Fruit fly (Drosophila melanogaster) whole organism, embryonic: Measurements from ENCODE around the gene gro.
A peak's percentile ranks its signal among the peaks of the same experiment; 100 is the strongest.

Source experiments
- Adf1 ChIP-seq: fragments of 200-800 bp; sonication (Bioruptor generic); IDR thresholded peaks from 2 replicates; pipeline ENCODE4 v1.3.6; 2022; ENCODE audit warnings: missing biosample characterization, missing genetic modification characterization
- Bgb ChIP-seq: fragments of 200-800 bp; sonication (Bioruptor generic); IDR thresholded peaks from 2 replicates; pipeline ENCODE4 v1.3.6; 2022; ENCODE audit warnings: missing biosample characterization, missing genetic modification characterization; ENCODE audit not compliant: partially characterized antibody
- CG10366 ChIP-seq: fragments of 200-800 bp; sonication (Bioruptor generic); IDR thresholded peaks from 2 replicates; pipeline ENCODE4 v1.3.6; 2022; ENCODE audit warnings: missing biosample characterization, missing genetic modification characterization
- CG12071 ChIP-seq: fragments of 200-800 bp; sonication (Bioruptor generic); optimal IDR thresholded peaks from 3 replicates; lab custom pipeline; 2018; ENCODE audit warnings: missing biosample characterization, mild to moderate bottlenecking, missing genetic modification characterization
- CG13287 ChIP-seq: fragments of 200-800 bp; sonication (Bioruptor generic); IDR thresholded peaks from 2 replicates; pipeline ENCODE4 v1.3.6; 2022; ENCODE audit warnings: missing biosample characterization, missing genetic modification characterization; ENCODE audit not compliant: partially characterized antibody
- CG1602 ChIP-seq: fragments of 200-800 bp; sonication (Bioruptor generic); optimal IDR thresholded peaks from 3 replicates; lab custom pipeline; 2016; ENCODE audit warnings: missing biosample characterization, missing genetic modification characterization
- CG17361 ChIP-seq: fragments of 200-800 bp; sonication (Bioruptor generic); IDR thresholded peaks from 3 replicates; pipeline ENCODE4 v1.3.6; 2022; ENCODE audit warnings: missing biosample characterization, missing genetic modification characterization
- CG17802 ChIP-seq: fragments of 200-800 bp; sonication (Bioruptor generic); optimal IDR thresholded peaks from 2 replicates; lab custom pipeline; 2018; ENCODE audit warnings: missing biosample characterization, mild to moderate bottlenecking, missing genetic modification characterization, moderate library complexity
- CG17912 ChIP-seq: fragments of 200-800 bp; sonication (Bioruptor generic); optimal IDR thresholded peaks from 2 replicates; lab custom pipeline; 2018; ENCODE audit warnings: missing biosample characterization, mild to moderate bottlenecking, missing genetic modification characterization
- CG2202 ChIP-seq: fragments of 200-800 bp; sonication (Bioruptor generic); optimal IDR thresholded peaks from 2 replicates; lab custom pipeline; 2018; ENCODE audit warnings: missing biosample characterization, mild to moderate bottlenecking, missing genetic modification characterization
- CG31365 ChIP-seq: fragments of 200-800 bp; sonication (Bioruptor generic); optimal IDR thresholded peaks from 2 replicates; lab custom pipeline; 2018; ENCODE audit warnings: missing biosample characterization, mild to moderate bottlenecking, missing genetic modification characterization
- CG31441 ChIP-seq: fragments of 200-800 bp; sonication (Bioruptor generic); IDR thresholded peaks from 2 replicates; pipeline ENCODE4 v1.3.6; 2022; ENCODE audit warnings: missing biosample characterization, missing genetic modification characterization
- CG3281 ChIP-seq: fragments of 200-800 bp; sonication (Bioruptor generic); optimal IDR thresholded peaks from 3 replicates; lab custom pipeline; 2017; ENCODE audit warnings: missing biosample characterization, mild to moderate bottlenecking, missing genetic modification characterization
- CG34376 ChIP-seq: fragments of 200-800 bp; sonication (Bioruptor generic); optimal IDR thresholded peaks from 2 replicates; lab custom pipeline; 2018; ENCODE audit warnings: missing biosample characterization, mild to moderate bottlenecking, missing genetic modification characterization
- CG4707 ChIP-seq: fragments of 200-800 bp; sonication (Bioruptor generic); optimal IDR thresholded peaks from 2 replicates; lab custom pipeline; 2018; ENCODE audit warnings: missing biosample characterization, mild to moderate bottlenecking, missing genetic modification characterization, moderate library complexity
- CG5953 ChIP-seq: fragments of 200-800 bp; sonication (Bioruptor generic); IDR thresholded peaks from 2 replicates; pipeline ENCODE4 v1.3.6; 2022; ENCODE audit warnings: missing biosample characterization, missing genetic modification characterization
- CG6175 ChIP-seq: fragments of 200-800 bp; sonication (Bioruptor generic); IDR thresholded peaks from 3 replicates; pipeline ENCODE4 v1.3.6; 2022; ENCODE audit warnings: missing biosample characterization, missing genetic modification characterization
- CG6683 ChIP-seq: fragments of 200-800 bp; sonication (Bioruptor generic); optimal IDR thresholded peaks from 2 replicates; lab custom pipeline; 2017; ENCODE audit warnings: missing biosample characterization, mild to moderate bottlenecking, missing genetic modification characterization, missing genetic modification reagents
- CG7271 ChIP-seq: fragments of 200-800 bp; sonication (Bioruptor generic); optimal IDR thresholded peaks from 2 replicates; lab custom pipeline; 2018; ENCODE audit warnings: missing biosample characterization, mild to moderate bottlenecking, missing genetic modification characterization, moderate library complexity
- Camta ChIP-seq: fragments of 200-800 bp; sonication (Bioruptor generic); optimal IDR thresholded peaks from 2 replicates; lab custom pipeline; 2016; ENCODE audit warnings: missing biosample characterization, missing genetic modification characterization
- Dll ChIP-seq: fragments of 200-800 bp; sonication (Bioruptor generic); IDR thresholded peaks from 4 replicates; pipeline ENCODE4 v1.3.6; 2022; ENCODE audit warnings: missing biosample characterization, missing genetic modification characterization; ENCODE audit not compliant: partially characterized antibody
- Doc3 ChIP-seq: fragments of 200-800 bp; sonication (Bioruptor generic); IDR thresholded peaks from 3 replicates; pipeline ENCODE4 v1.3.6; 2022; ENCODE audit warnings: missing biosample characterization, missing genetic modification characterization; ENCODE audit not compliant: partially characterized antibody
- E2f2 ChIP-seq: fragments of 200-800 bp; sonication (Bioruptor generic); IDR thresholded peaks from 2 replicates; pipeline ENCODE4 v1.3.6; 2022; ENCODE audit warnings: missing biosample characterization, missing genetic modification characterization
- GATAe ChIP-seq: fragments of 200-800 bp; sonication (Bioruptor generic); conservative IDR thresholded peaks from 2 replicates; pipeline ENCODE4 v1.3.6; 2022; ENCODE audit warnings: missing biosample characterization, missing genetic modification characterization
- HLH4C ChIP-seq: fragments of 200-800 bp; sonication (Bioruptor generic); IDR thresholded peaks from 3 replicates; pipeline ENCODE4 v1.3.6; 2022; ENCODE audit warnings: missing biosample characterization, missing genetic modification characterization; ENCODE audit not compliant: partially characterized antibody
- Hmr ChIP-seq: fragments of 200-800 bp; sonication (Bioruptor generic); optimal IDR thresholded peaks from 3 replicates; lab custom pipeline; 2017; ENCODE audit warnings: mild to moderate bottlenecking, missing biosample characterization, missing genetic modification reagents, missing genetic modification characterization
- Max ChIP-seq: fragments of 200-800 bp; sonication (Bioruptor generic); optimal IDR thresholded peaks from 2 replicates; lab custom pipeline; 2016; ENCODE audit warnings: missing biosample characterization, mild to moderate bottlenecking, missing genetic modification characterization
- NfI ChIP-seq: fragments of 200-800 bp; sonication (Bioruptor generic); optimal IDR thresholded peaks from 3 replicates; lab custom pipeline; 2018; ENCODE audit warnings: missing biosample characterization, mild to moderate bottlenecking, missing genetic modification characterization, moderate library complexity
- Oli ChIP-seq: fragments of 200-800 bp; sonication (Bioruptor generic); optimal IDR thresholded peaks from 2 replicates; lab custom pipeline; 2018; ENCODE audit warnings: missing biosample characterization, mild to moderate bottlenecking, missing genetic modification characterization, moderate library complexity
- Ssrp ChIP-seq: fragments of 200-800 bp; sonication (Bioruptor generic); optimal IDR thresholded peaks from 2 replicates; lab custom pipeline; 2018; ENCODE audit warnings: missing biosample characterization, mild to moderate bottlenecking, missing genetic modification characterization, moderate library complexity
- bsh ChIP-seq, 2 experiments: fragments of 200-800 bp; sonication (Bioruptor generic); optimal IDR thresholded peaks; 2 replicates each; lab custom pipeline; 2017 to 2018; ENCODE audit warnings: mild to moderate bottlenecking in 2 of 2, missing biosample characterization in 2 of 2, missing genetic modification characterization in 2 of 2, moderate library complexity in 1 of 2
- cato ChIP-seq: fragments of 200-800 bp; sonication (Bioruptor generic); optimal IDR thresholded peaks from 2 replicates; lab custom pipeline; 2016; ENCODE audit warnings: missing biosample characterization, missing genetic modification characterization, borderline replicate concordance
- crp ChIP-seq, 2 experiments: fragments of 200-800 bp; sonication (Bioruptor generic); optimal IDR thresholded peaks; 2 replicates in 1 of 2; 3 replicates in 1 of 2; lab custom pipeline; 2017; ENCODE audit warnings: missing biosample characterization in 2 of 2, missing genetic modification characterization in 2 of 2, mild to moderate bottlenecking in 1 of 2, moderate library complexity in 1 of 2
- dati ChIP-seq: fragments of 200-800 bp; sonication (Bioruptor generic); IDR thresholded peaks from 2 replicates; pipeline ENCODE4 v1.3.6; 2022; ENCODE audit warnings: missing biosample characterization, missing genetic modification characterization
- fru ChIP-seq: fragments of >200 bp; optimal IDR thresholded peaks from 2 replicates; lab custom pipeline; 2017
- gcm2 ChIP-seq: fragments of 200-800 bp; sonication (Bioruptor generic); optimal IDR thresholded peaks from 2 replicates; lab custom pipeline; 2016; ENCODE audit warnings: missing biosample characterization, missing genetic modification characterization
- hb ChIP-seq: fragments of 200-800 bp; sonication (Bioruptor generic); IDR thresholded peaks from 3 replicates; pipeline ENCODE4 v1.3.6; 2022; ENCODE audit warnings: missing biosample characterization, missing genetic modification characterization; ENCODE audit not compliant: partially characterized antibody
- inv ChIP-seq: fragments of 200-800 bp; sonication (Bioruptor generic); IDR thresholded peaks from 2 replicates; pipeline ENCODE4 v1.3.6; 2022; ENCODE audit warnings: missing biosample characterization, missing genetic modification characterization; ENCODE audit not compliant: partially characterized antibody
- nmo ChIP-seq: fragments of 200-800 bp; sonication (Bioruptor generic); optimal IDR thresholded peaks from 2 replicates; lab custom pipeline; 2018; ENCODE audit warnings: missing biosample characterization, mild to moderate bottlenecking, missing genetic modification characterization, moderate library complexity
- pan ChIP-seq, 4 experiments: fragments of >200 bp in 3 of 4; fragments of 200-800 bp in 1 of 4; sonication (Bioruptor generic) in 1 of 4; optimal IDR thresholded peaks in 3 of 4; IDR thresholded peaks in 1 of 4; 2 replicates each; pipeline versions ENCODE4 v1.3.6 to Lab custom; 2017 to 2022; ENCODE audit warnings: missing biosample characterization in 2 of 4, missing genetic modification characterization in 2 of 4, mixed read lengths in 1 of 4
- scrt ChIP-seq: fragments of 200-800 bp; sonication (Bioruptor generic); optimal IDR thresholded peaks from 2 replicates; lab custom pipeline; 2018; ENCODE audit warnings: missing biosample characterization, mild to moderate bottlenecking, missing genetic modification characterization, moderate library complexity
- tgo ChIP-seq: fragments of 200-800 bp; sonication (Bioruptor generic); IDR thresholded peaks from 3 replicates; pipeline ENCODE4 v1.3.6; 2022; ENCODE audit warnings: missing biosample characterization, missing genetic modification characterization
- tll ChIP-seq, 2 experiments: fragments of 200-800 bp in 1 of 2; fragments of >200 bp in 1 of 2; sonication (Bioruptor generic) in 1 of 2; optimal IDR thresholded peaks; 2 replicates each; lab custom pipeline; 2017 to 2019; ENCODE audit warnings: missing biosample characterization in 2 of 2, missing genetic modification characterization in 2 of 2, mild to moderate bottlenecking in 1 of 2, moderate library complexity in 1 of 2
- tup ChIP-seq: fragments of 200-800 bp; sonication (Bioruptor generic); optimal IDR thresholded peaks from 2 replicates; lab custom pipeline; 2016; ENCODE audit warnings: missing biosample characterization, mild to moderate bottlenecking, missing genetic modification characterization, moderate library complexity

Gene gro

DNA sequence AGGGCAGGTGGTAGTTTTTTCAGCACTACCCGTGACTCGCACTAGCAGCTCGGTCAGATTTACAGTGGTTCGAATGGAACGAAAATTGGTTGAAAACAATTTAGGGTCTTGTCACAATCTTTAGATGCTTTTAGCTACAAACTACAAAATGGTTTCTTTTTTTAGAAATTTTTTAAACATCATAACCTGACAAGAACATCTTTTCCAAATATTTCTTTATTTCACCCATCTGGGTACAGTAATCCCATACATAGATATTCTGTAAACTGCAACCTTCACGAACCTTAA lies 6.2 kb upstream of the gro start (continued):
- TF ChIP-seq CG34376 (no peak), inv (GFP tag; lab: Robert Waterston, UW) (no peak), pan (optimal IDR thresholded peaks at IDR 0.05; lab: Kevin White, UChicago) (no peak), pan (GFP tag; optimal IDR thresholded peaks at IDR 0.05 in 1 of 2, IDR thresholded peaks at IDR 0.05 in 1 of 2) (peak in 1 of 2 experiments; percentile 25), NfI (no peak), crp (GFP tag; optimal IDR thresholded peaks at IDR 0.05; lab: Kevin White, UChicago) (no peak), CG17912 (no peak)
- TF ChIP-seq, all 482 proteins: peak for 5

DNA sequence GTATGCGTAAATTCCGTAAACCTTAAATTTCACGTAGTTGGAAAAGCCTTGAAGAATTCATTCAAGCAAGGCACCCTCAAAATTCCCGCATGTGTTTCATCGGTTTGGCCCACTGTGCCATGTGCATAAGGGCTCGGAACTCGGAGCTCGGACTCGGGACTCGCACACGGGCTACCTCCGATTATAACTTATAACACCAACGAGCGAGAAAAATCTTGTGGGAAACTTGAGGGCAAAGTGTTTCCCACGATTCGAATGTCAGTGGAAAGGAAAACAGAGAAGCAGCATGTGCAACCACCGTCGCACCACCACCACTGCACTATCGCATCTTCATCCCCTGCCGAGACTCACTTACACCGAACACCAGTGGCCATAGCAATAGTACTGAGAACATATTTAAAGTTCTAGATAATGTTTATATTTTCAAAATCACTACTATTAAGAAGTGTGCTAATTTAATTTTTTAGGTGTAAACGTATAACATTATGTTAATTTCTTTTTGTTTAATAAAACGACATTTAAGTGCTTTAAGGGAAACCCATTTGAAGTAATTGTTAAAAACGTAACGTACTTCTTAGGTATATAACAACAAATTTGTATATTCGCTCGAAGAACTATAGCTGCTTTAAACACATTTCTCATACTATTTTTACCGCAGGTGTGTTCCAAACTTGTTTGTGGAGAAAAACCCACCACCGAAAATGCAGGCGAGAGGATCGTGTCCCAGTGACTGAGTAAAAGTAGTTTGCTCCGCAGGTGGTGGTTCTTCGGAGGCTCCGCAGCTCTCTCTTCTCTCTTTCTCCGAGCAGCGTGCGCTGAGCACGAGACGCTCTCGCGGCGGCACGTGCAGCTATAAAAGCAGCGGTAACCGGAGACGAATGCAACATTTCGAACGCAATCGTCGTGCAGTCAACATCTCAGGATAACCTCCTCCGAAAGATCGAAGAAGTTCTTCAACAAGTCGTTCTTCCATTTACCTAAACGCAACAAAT lies 5.1 kb upstream of the gro start:
- TF ChIP-seq Camta (peak; percentile 76), CG17802 (tag; lab: Kevin White, UChicago) (peak; percentile 64), bsh (GFP tag; optimal IDR thresholded peaks at IDR 0.05; lab: Kevin White, UChicago) (peak; percentile 84 to 96), Ssrp (tag; lab: Kevin White, UChicago) (peak; percentile 96), dati (GFP tag; lab: Robert Waterston, UW) (no peak), NfI (peak; percentile 61), Adf1 (no peak), Oli (tag; lab: Kevin White, UChicago) (peak; percentile 92), cato (GFP tag; lab: Kevin White, UChicago) (peak; percentile 59), HLH4C (GFP tag; lab: Robert Waterston, UW) (no peak), CG12071 (GFP tag; lab: Kevin White, UChicago) (peak; percentile 56), hb (GFP tag; lab: Robert Waterston, UW) (no peak), E2f2 (GFP tag; lab: Robert Waterston, UW) (peak; percentile 44; the same call in 1 of the 2 replicates), Hmr (GFP tag; lab: Kevin White, UChicago) (peak; percentile 32), CG5953 (GFP tag; lab: Robert Waterston, UW) (no peak), CG34376 (no peak), CG31441 (GFP tag; lab: Robert Waterston, UW) (peak; percentile 98), Dll (no peak), CG2202 (peak; percentile 96), Doc3 (GFP tag; lab: Robert Waterston, UW) (no peak), GATAe (GFP tag; lab: Robert Waterston, UW) (no peak), CG17361 (peak; percentile 98), Bgb (GFP tag; lab: Robert Waterston, UW) (0 out of 2 replicates have a peak, but pooled peaks have one; percentile 9), CG1602 (GFP tag; lab: Kevin White, UChicago) (peak; percentile 89), scrt (GFP tag; lab: Kevin White, UChicago) (peak; percentile 36), CG7271 (tag; lab: Kevin White, UChicago) (peak; percentile 90), CG6175 (GFP tag; lab: Robert Waterston, UW) (no peak), CG13287 (GFP tag; lab: Robert Waterston, UW) (no peak), tgo (GFP tag; lab: Robert Waterston, UW) (peak; percentile 54; the same call in 2 of the 3 replicates), CG10366 (no peak; the same call in 1 of the 2 replicates), nmo (GFP tag; lab: Kevin White, UChicago) (peak; percentile 98), Max (GFP tag; lab: Kevin White, UChicago) (peak; percentile 40), tup (GFP tag; lab: Kevin White, UChicago) (peak; percentile 35), CG6683 (GFP tag; lab: Kevin White, UChicago) (peak; percentile 63), CG3281 (peak; percentile 11), gcm2 (GFP tag; lab: Kevin White, UChicago) (peak; percentile 42), CG31365 (tag; lab: Kevin White, UChicago) (peak; percentile 25), tll (GFP tag; optimal IDR thresholded peaks at IDR 0.05; lab: Kevin White, UChicago) (peak in 1 of 2 experiments; percentile 61), CG4707 (GFP tag; lab: Kevin White, UChicago) (peak; percentile 83), fru (no peak)
